Fruit fly (Drosophila melanogaster): ENCODE data around the gene CG5196.

DNA sequence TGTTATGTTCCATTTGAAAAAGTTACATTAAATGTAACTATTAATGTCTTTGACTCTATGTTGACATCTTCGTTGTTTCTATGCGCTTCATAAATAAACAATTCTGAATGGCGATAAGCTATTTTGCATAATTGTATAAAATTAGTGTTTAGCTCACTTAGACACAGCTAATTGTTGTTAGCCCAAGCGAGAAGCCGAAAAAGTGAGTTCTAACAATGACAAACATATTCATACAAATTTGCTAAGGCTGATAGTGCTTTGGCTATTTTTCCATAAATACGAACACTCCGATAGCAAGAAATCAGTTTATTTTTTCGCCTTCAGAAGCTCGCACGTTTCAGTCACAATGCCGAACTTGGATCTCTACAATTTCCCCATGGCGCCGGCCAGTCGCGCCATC is 29.9 kb upstream of the CG5196 start, which contains the start of gene GstD7:
- TF ChIP-seq tai (GFP tag; optimal IDR thresholded peaks at IDR 0.05) (no peak), psq (GFP tag; optimal IDR thresholded peaks at IDR 0.05) (no peak), Hr83 (GFP tag; optimal IDR thresholded peaks at IDR 0.05; ENCODE audit: poor library complexity, severe bottlenecking) (no peak), Myc (optimal IDR thresholded peaks at IDR 0.05) (no peak), CrebA (GFP tag; optimal IDR thresholded peaks at IDR 0.05; ENCODE audit: borderline replicate concordance) (no peak), dsf (GFP tag; optimal IDR thresholded peaks at IDR 0.05; ENCODE audit: borderline replicate concordance) (no peak), N (GFP tag; optimal IDR thresholded peaks at IDR 0.05) (no peak), HLH106 (tag; optimal IDR thresholded peaks at IDR 0.05) (no peak), woc (GFP tag; optimal IDR thresholded peaks at IDR 0.05) (no peak), CG9705 (GFP tag; optimal IDR thresholded peaks at IDR 0.05) (no peak)
